Fruit fly (Drosophila melanogaster) whole organism, pupa: ENCODE data around the gene CG13766.

Source experiments
- CG13204 ChIP-seq: fragments of 200-800 bp; sonication (Bioruptor generic); optimal IDR thresholded peaks from 2 replicates; lab custom pipeline; 2018; ENCODE audit warnings: missing biosample characterization, mild to moderate bottlenecking, missing genetic modification characterization, moderate library complexity
- CG4496 ChIP-seq: fragments of 200-800 bp; sonication (Bioruptor generic); IDR thresholded peaks from 3 replicates; pipeline ENCODE4 v1.3.6; 2022; ENCODE audit warnings: missing biosample characterization, missing genetic modification characterization

dm6 chr2L:6612477-6613004, 46.6 kb upstream of the CG13766 start:
- TF ChIP-seq CG4496 = peak; percentile 100
- TF ChIP-seq CG13204 (GFP tag; lab: Kevin White, UChicago) = peak; percentile 100
